Fruit fly (Drosophila melanogaster) Kc167 (cell line): ENCODE measurements around the gene CG5255.

Source experiments
- Sin3A ChIP-seq: fragments of >200 bp; optimal IDR thresholded peaks from 2 replicates; lab custom pipeline; 2018; ENCODE audit warnings: missing external identifiers
- h ChIP-seq: fragments of >200 bp; optimal IDR thresholded peaks from 3 replicates; lab custom pipeline; 2018; ENCODE audit warnings: missing external identifiers
- psq ChIP-seq: fragments of >200 bp; optimal IDR thresholded peaks from 2 replicates; lab custom pipeline; 2017; ENCODE audit warnings: missing external identifiers

DNA sequence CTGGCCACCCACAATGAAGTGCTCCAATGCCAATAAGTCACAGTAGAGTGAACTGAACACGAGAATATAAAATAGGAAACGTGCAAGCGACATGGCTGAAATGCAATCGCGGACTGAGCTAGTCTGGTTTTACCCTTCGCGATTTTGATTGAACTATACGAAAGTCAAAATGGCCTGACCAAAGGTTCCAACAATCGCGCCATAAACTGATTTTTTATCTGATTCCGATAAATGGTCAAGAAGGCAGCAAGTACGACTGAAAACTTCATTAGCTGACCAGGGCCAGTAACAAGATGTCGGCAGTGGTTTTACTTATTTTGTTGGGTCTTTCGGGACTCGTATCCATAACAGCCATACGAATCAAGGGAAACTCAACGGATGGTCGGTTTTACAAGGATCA, 10.9 kb upstream of the CG5255 start, which contains the start of the genes CG17477 and CG31269:
- TF ChIP-seq psq (lab: Kevin White, UChicago): no peak
- TF ChIP-seq h (lab: Kevin White, UChicago): no peak
- no peak for TF ChIP-seq Sin3A (lab: Kevin White, UChicago)
